Worm (Caenorhabditis elegans) whole organism, early embryonic: ENCODE data around the gene cee-1.

Experiments
- B0310.2 ChIP-seq: sonication (generic microtip); optimal IDR thresholded peaks from 2 replicates; lab custom pipeline; 2016; ENCODE audit warnings: mild to moderate bottlenecking, missing genetic modification characterization, missing compliant biosample characterization
- F13C5.2 ChIP-seq: sonication (generic microtip); optimal IDR thresholded peaks from 2 replicates; lab custom pipeline; 2017; ENCODE audit warnings: mild to moderate bottlenecking, missing genetic modification characterization, inconsistent platforms, missing compliant biosample characterization
- aly-1 ChIP-seq: sonication (generic microtip); optimal IDR thresholded peaks from 2 replicates; lab custom pipeline; 2016; ENCODE audit warnings: missing genetic modification characterization, missing compliant biosample characterization
- ama-1 ChIP-seq: fragments of 150-350 bp; optimal IDR thresholded peaks from 2 replicates; lab custom pipeline; 2014
- ceh-13 ChIP-seq: fragments of 200-800 bp; sonication (Bioruptor generic); optimal IDR thresholded peaks from 2 replicates; lab custom pipeline; 2018; ENCODE audit warnings: mild to moderate bottlenecking, missing genetic modification characterization, missing compliant biosample characterization
- ceh-36 ChIP-seq: sonication (generic microtip); optimal IDR thresholded peaks from 2 replicates; lab custom pipeline; 2016; ENCODE audit warnings: missing genetic modification characterization, inconsistent platforms, missing compliant biosample characterization
- ets-7 ChIP-seq: sonication (generic microtip); optimal IDR thresholded peaks from 2 replicates; lab custom pipeline; 2016; ENCODE audit warnings: missing genotype, missing genetic modification characterization, missing compliant biosample characterization
- flt-1 ChIP-seq: fragments of 200-800 bp; sonication (Bioruptor generic); IDR thresholded peaks from 2 replicates; pipeline ENCODE4 v1.3.6; 2022; ENCODE audit warnings: missing genetic modification characterization, missing compliant biosample characterization
- hmbx-1 ChIP-seq: sonication (generic microtip); optimal IDR thresholded peaks from 2 replicates; lab custom pipeline; 2016; ENCODE audit warnings: mild to moderate bottlenecking, missing genetic modification characterization, missing compliant biosample characterization
- hmg-4 ChIP-seq: fragments of 200-800 bp; sonication (Bioruptor generic); optimal IDR thresholded peaks from 2 replicates; lab custom pipeline; 2018; ENCODE audit warnings: mild to moderate bottlenecking, missing genetic modification characterization, missing compliant biosample characterization
- hnd-1 ChIP-seq: sonication (generic microtip); optimal IDR thresholded peaks from 2 replicates; lab custom pipeline; 2016; ENCODE audit warnings: missing genetic modification characterization, missing compliant biosample characterization
- pes-1 ChIP-seq: fragments of 200-800 bp; sonication (Bioruptor generic); IDR thresholded peaks from 2 replicates; pipeline ENCODE4 v1.3.6; 2022; ENCODE audit warnings: missing genetic modification reagents, missing genetic modification characterization, missing compliant biosample characterization
- scrt-1 ChIP-seq: fragments of 200-800 bp; sonication (Bioruptor generic); IDR thresholded peaks from 2 replicates; pipeline ENCODE4 v1.3.6; 2022; ENCODE audit warnings: missing genetic modification characterization, missing compliant biosample characterization
- sea-1 ChIP-seq: fragments of 200-800 bp; sonication (Bioruptor generic); conservative IDR thresholded peaks from 2 replicates; pipeline ENCODE4 v1.3.6; 2022; ENCODE audit warnings: missing genetic modification characterization, missing compliant biosample characterization
- tbx-11 ChIP-seq: fragments of 200-800 bp; sonication (Bioruptor generic); IDR thresholded peaks from 2 replicates; pipeline ENCODE4 v1.3.6; 2022; ENCODE audit warnings: missing genetic modification characterization, missing compliant biosample characterization
- tbx-37 ChIP-seq: fragments of 200-800 bp; sonication (Bioruptor generic); conservative IDR thresholded peaks from 2 replicates; pipeline ENCODE4 v1.3.6; 2022; ENCODE audit warnings: missing genetic modification reagents, missing genetic modification characterization, missing compliant biosample characterization
- tra-4 ChIP-seq: sonication (generic microtip); optimal IDR thresholded peaks from 2 replicates; lab custom pipeline; 2017; ENCODE audit warnings: missing genetic modification characterization, missing compliant biosample characterization

cee-1 gene

DNA sequence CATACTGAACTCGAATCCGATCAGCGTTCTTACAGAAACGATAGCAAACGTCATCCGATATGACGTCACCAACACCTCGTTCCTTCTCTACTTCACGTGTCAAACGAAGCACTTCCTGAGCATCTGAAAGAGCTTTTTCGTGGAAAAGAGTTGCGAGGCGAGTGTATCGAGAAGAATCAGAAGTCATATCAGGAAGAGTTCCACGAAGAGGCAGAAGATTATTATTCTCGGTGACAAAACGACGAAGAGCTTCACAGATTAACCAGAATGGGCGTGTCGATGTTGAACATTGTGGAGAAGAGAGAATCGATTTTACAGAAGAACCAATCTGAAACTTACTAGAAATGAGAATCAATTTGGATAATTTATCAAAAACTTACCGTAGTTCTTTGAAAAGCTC is 6.4 kb downstream of the cee-1 start:
- TF ChIP-seq ets-7 (tag; lab: Kevin White, UChicago): no peak
- no peak for TF ChIP-seq ceh-13 (GFP tag; lab: Kevin White, UChicago)
- TF ChIP-seq sea-1 (GFP tag; lab: Robert Waterston, UW): no peak
- no peak for TF ChIP-seq scrt-1 (GFP tag; lab: Robert Waterston, UW)
- TF ChIP-seq tra-4 (tag; lab: Kevin White, UChicago): no peak
- no peak for TF ChIP-seq F13C5.2
- TF ChIP-seq aly-1: no peak
- TF ChIP-seq ama-1: no peak
- TF ChIP-seq B0310.2 (tag; lab: Kevin White, UChicago): no peak

ce11 chrIII:4920221-4920620 is 7.7 kb downstream of the cee-1 start, which contains the start of gene ula-1:
ula-1 (minus strand) TSS chrIII:4920321.
- TF ChIP-seq ceh-13 (GFP tag; lab: Kevin White, UChicago): no peak
- no peak for TF ChIP-seq hmbx-1
- TF ChIP-seq aly-1: no peak
- TF ChIP-seq B0310.2 (tag; lab: Kevin White, UChicago): no peak
- TF ChIP-seq pes-1 (GFP tag; lab: Robert Waterston, UW): no peak
- no peak for TF ChIP-seq scrt-1 (GFP tag; lab: Robert Waterston, UW)
- no peak for TF ChIP-seq flt-1 (GFP tag; lab: Robert Waterston, UW)
- TF ChIP-seq tbx-11 (GFP tag; lab: Robert Waterston, UW): no peak
- TF ChIP-seq ama-1: no peak
- TF ChIP-seq sea-1 (GFP tag; lab: Robert Waterston, UW): no peak
- no peak for TF ChIP-seq tra-4 (tag; lab: Kevin White, UChicago)
- no peak for TF ChIP-seq tbx-37 (GFP tag; lab: Robert Waterston, UW)
- no peak for TF ChIP-seq hnd-1 (tag; lab: Kevin White, UChicago)
- no peak for TF ChIP-seq hmg-4 (GFP tag; lab: Kevin White, UChicago)
- no peak for TF ChIP-seq ceh-36 (tag; lab: Kevin White, UChicago)
- TF ChIP-seq ets-7 (tag; lab: Kevin White, UChicago): no peak
- no peak for TF ChIP-seq F13C5.2

DNA sequence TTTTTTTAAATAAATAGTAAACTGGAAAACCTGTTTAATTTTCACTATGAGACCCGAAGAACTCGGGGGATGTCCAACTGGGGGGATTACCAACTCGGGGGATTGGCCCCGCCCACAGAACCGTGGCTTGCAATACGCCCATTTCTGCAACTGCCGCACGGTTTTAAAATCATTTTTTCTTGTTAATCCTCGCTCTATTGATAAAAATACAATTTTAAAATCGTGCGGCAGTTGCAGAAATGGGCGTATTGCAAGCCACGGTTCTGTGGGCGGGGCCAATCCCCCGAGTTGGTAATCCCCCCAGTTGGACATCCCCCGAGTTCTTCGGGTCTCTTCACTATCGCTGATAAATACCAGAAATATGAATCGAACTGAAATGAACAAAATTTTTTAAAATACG is 9.5 kb downstream of the cee-1 start, which contains the start of gene mmab-1:
Gene mmab-1 (minus strand): TSS at position 95 of the 400 bp plus-strand sequence.
- TF ChIP-seq pes-1 (GFP tag; lab: Robert Waterston, UW): peak; percentile 55; the same call in 1 of the 2 replicates

DNA sequence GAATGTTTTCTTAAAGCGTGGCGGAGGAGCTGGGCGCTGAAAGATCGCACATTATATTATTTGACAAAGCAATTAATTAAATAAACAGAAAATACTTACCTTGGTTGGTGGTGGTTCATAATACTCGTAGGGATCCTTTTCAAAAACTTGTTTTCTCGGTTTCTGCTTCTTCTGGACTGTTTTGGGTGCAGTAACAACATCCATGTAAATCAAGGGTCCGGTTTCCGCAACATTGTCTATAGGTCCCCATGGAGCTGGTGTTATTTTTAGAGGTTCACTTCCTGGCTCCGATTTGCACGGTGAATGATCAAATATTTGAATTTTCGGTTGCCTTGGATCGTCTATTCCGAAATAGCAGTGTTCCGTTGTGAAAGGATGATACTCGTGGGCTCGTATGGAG is 11.6 kb downstream of the cee-1 start:
- TF ChIP-seq scrt-1 (GFP tag; lab: Robert Waterston, UW) (no peak), sea-1 (GFP tag; lab: Robert Waterston, UW) (no peak), pes-1 (GFP tag; lab: Robert Waterston, UW) (no peak), tbx-37 (GFP tag; lab: Robert Waterston, UW) (no peak), ceh-36 (tag; lab: Kevin White, UChicago) (no peak), aly-1 (no peak)

- TF ChIP-seq tbx-37 (GFP tag; lab: Robert Waterston, UW): peak; percentile 86
- 0 out of 2 replicates have a peak, but pooled peaks have one; percentile 10 for TF ChIP-seq flt-1 (GFP tag; lab: Robert Waterston, UW)
- peak; percentile 32 for TF ChIP-seq F13C5.2
- TF ChIP-seq pes-1 (GFP tag; lab: Robert Waterston, UW): peak; percentile 63; the same call in 1 of the 2 replicates
- no peak for TF ChIP-seq ceh-36 (tag; lab: Kevin White, UChicago)
Measured at ce11 chrIII:4930154-4930679, 17.7 kb downstream of the cee-1 start, which contains the start of gene set-2. set-2 (minus strand) TSS chrIII:4930204.

DNA sequence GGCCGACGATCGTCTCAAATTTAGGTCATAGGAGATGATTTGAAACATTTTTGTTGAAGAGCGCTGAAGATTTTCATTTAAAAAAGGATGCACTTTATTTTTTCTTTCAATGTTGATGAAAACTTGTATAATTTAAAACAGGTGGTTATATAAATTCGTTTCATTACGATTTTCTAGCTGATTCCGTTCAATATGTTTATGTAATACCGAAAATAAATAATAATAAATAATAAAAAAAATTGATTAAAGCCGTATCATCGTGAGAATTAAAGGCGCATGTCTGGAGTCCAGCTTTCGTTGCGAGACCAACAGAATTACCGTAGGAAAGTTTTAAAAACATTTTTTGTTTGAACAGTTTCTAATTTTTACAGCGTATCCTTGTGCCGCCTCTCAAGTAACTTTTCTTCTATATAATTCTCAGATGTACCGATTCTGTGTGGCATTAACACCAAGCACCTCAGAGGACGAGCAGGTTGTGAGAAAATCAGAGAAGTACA is 19.8 kb downstream of the cee-1 start, which contains the start of the genes C26E6.12 and eri-9:
Gene C26E6.12 (minus strand): TSS at position 51 of the 497 bp plus-strand sequence.
Gene eri-9 (plus strand): TSS at position 248 of the 497 bp plus-strand sequence.
- no peak for TF ChIP-seq ama-1
- no peak for TF ChIP-seq flt-1 (GFP tag; lab: Robert Waterston, UW)
- TF ChIP-seq F13C5.2: no peak
- no peak for TF ChIP-seq tra-4 (tag; lab: Kevin White, UChicago)
- no peak for TF ChIP-seq hmg-4 (GFP tag; lab: Kevin White, UChicago)
- TF ChIP-seq hmbx-1: no peak
- TF ChIP-seq hnd-1 (tag; lab: Kevin White, UChicago): no peak
- TF ChIP-seq pes-1 (GFP tag; lab: Robert Waterston, UW): no peak
- no peak for TF ChIP-seq tbx-37 (GFP tag; lab: Robert Waterston, UW)
- TF ChIP-seq ets-7 (tag; lab: Kevin White, UChicago): no peak
- TF ChIP-seq sea-1 (GFP tag; lab: Robert Waterston, UW): no peak
- no peak for TF ChIP-seq tbx-11 (GFP tag; lab: Robert Waterston, UW)
- no peak for TF ChIP-seq aly-1
- no peak for TF ChIP-seq scrt-1 (GFP tag; lab: Robert Waterston, UW)
- no peak for TF ChIP-seq B0310.2 (tag; lab: Kevin White, UChicago)
- no peak for TF ChIP-seq ceh-36 (tag; lab: Kevin White, UChicago)
- TF ChIP-seq ceh-13 (GFP tag; lab: Kevin White, UChicago): no peak

DNA sequence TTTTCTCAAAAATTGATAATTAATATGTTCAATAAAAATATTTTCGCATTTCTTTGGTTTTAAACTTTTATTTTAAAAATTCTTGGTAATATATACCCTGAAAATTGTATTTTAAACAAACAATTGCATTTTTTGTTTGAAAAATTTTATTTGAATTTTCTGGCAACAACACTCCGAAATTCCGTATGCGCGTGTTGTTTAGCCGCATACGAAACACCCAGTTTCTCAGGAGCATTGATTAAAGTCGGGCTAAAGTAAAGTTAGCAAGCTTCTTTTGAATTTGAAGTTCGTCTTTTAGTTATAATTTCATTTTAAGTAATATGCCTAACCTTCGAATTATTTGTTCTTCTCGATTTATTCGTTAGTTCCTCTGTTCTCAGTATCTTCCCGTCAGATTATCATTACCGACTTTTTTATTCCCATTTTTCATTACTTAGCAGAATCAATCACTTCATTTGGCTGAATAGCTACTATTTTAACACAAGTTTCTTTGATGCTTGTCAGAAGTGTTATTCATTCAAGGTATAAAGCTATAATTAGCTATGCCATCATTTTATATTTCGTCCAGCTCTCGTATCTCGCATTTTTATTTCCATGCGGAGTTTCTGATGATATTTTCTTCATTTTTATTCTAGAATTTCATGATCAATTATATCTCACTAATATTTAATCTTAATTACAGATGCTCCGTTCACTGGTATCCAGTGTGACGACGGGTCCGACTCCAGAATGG is 22.6 kb downstream of the cee-1 start, which contains the start of gene mrps-18C:
Gene mrps-18C (plus strand): TSS at position 683 of the 733 bp plus-strand sequence.
- no peak for TF ChIP-seq hmg-4 (GFP tag; lab: Kevin White, UChicago)
- TF ChIP-seq hmbx-1: no peak
- no peak for TF ChIP-seq ceh-36 (tag; lab: Kevin White, UChicago)
- no peak for TF ChIP-seq tbx-11 (GFP tag; lab: Robert Waterston, UW)
- TF ChIP-seq tbx-37 (GFP tag; lab: Robert Waterston, UW): no peak
- TF ChIP-seq tra-4 (tag; lab: Kevin White, UChicago): no peak
- no peak for TF ChIP-seq B0310.2 (tag; lab: Kevin White, UChicago)
- no peak for TF ChIP-seq flt-1 (GFP tag; lab: Robert Waterston, UW)
- TF ChIP-seq sea-1 (GFP tag; lab: Robert Waterston, UW): no peak
- no peak for TF ChIP-seq ets-7 (tag; lab: Kevin White, UChicago)
- no peak for TF ChIP-seq hnd-1 (tag; lab: Kevin White, UChicago)
